Fruit fly (Drosophila melanogaster) whole organism, embryonic: ENCODE data around the gene Tbc1d22.

Experiments used
- Abd-B ChIP-seq: fragments of 200-800 bp; sonication (Bioruptor generic); optimal IDR thresholded peaks from 2 replicates; lab custom pipeline; 2018; ENCODE audit warnings: missing biosample characterization, mild to moderate bottlenecking, missing genetic modification characterization, moderate library complexity
- BtbVII ChIP-seq: fragments of 200-800 bp; sonication (Bioruptor generic); optimal IDR thresholded peaks from 3 replicates; lab custom pipeline; 2017; ENCODE audit warnings: missing biosample characterization, mild to moderate bottlenecking, missing genetic modification characterization
- Bteb2 ChIP-seq: fragments of 200-800 bp; sonication (Bioruptor generic); optimal IDR thresholded peaks from 2 replicates; lab custom pipeline; 2016; ENCODE audit warnings: missing biosample characterization, missing genetic modification characterization
- CG10267 ChIP-seq: fragments of 200-800 bp; sonication (Bioruptor generic); optimal IDR thresholded peaks from 2 replicates; lab custom pipeline; 2018; ENCODE audit warnings: missing biosample characterization, mild to moderate bottlenecking, missing genetic modification characterization, moderate library complexity
- CG10462 ChIP-seq: fragments of 200-800 bp; sonication (Bioruptor generic); optimal IDR thresholded peaks from 2 replicates; lab custom pipeline; 2016; ENCODE audit warnings: missing biosample characterization, missing genetic modification characterization
- CG11695 ChIP-seq: fragments of 200-800 bp; sonication (Bioruptor generic); IDR thresholded peaks from 3 replicates; pipeline ENCODE4 v1.3.6; 2022; ENCODE audit warnings: missing biosample characterization, missing genetic modification characterization
- CG13296 ChIP-seq: fragments of 200-800 bp; sonication (Bioruptor generic); optimal IDR thresholded peaks from 3 replicates; lab custom pipeline; 2018; ENCODE audit warnings: missing biosample characterization, mild to moderate bottlenecking, missing genetic modification characterization
- CG1529 ChIP-seq: fragments of 200-800 bp; sonication (Bioruptor generic); optimal IDR thresholded peaks from 3 replicates; lab custom pipeline; 2018; ENCODE audit warnings: missing biosample characterization, missing genetic modification characterization
- CG1647 ChIP-seq: fragments of 200-800 bp; sonication (Bioruptor generic); optimal IDR thresholded peaks from 3 replicates; lab custom pipeline; 2016; ENCODE audit warnings: missing biosample characterization, missing genetic modification characterization
- CG17912 ChIP-seq: fragments of 200-800 bp; sonication (Bioruptor generic); optimal IDR thresholded peaks from 2 replicates; lab custom pipeline; 2018; ENCODE audit warnings: missing biosample characterization, mild to moderate bottlenecking, missing genetic modification characterization
- CG32767 ChIP-seq: fragments of 200-800 bp; sonication (Bioruptor generic); IDR thresholded peaks from 2 replicates; pipeline ENCODE4 v1.3.6; 2022; ENCODE audit warnings: missing biosample characterization, missing genetic modification characterization
- CG33557 ChIP-seq: fragments of 200-800 bp; sonication (Bioruptor generic); optimal IDR thresholded peaks from 2 replicates; lab custom pipeline; 2019; ENCODE audit warnings: missing biosample characterization, mild to moderate bottlenecking, missing genetic modification characterization, moderate library complexity
- CG3407 ChIP-seq: fragments of 200-800 bp; sonication (Bioruptor generic); optimal IDR thresholded peaks from 2 replicates; lab custom pipeline; 2018; ENCODE audit warnings: missing biosample characterization, mild to moderate bottlenecking, missing genetic modification characterization
- CG4328 ChIP-seq: fragments of 200-800 bp; sonication (Bioruptor generic); optimal IDR thresholded peaks from 3 replicates; lab custom pipeline; 2017; ENCODE audit warnings: missing biosample characterization, missing genetic modification reagents, missing genetic modification characterization
- CG4404 ChIP-seq: fragments of 200-800 bp; sonication (Bioruptor generic); IDR thresholded peaks from 2 replicates; pipeline ENCODE4 v1.3.6; 2022; ENCODE audit warnings: missing biosample characterization, missing genetic modification characterization
- CG6654 ChIP-seq: fragments of 200-800 bp; sonication (Bioruptor generic); optimal IDR thresholded peaks from 2 replicates; lab custom pipeline; 2017; ENCODE audit warnings: missing biosample characterization, mild to moderate bottlenecking, missing genetic modification characterization
- CG6813 ChIP-seq: fragments of 200-800 bp; sonication (Bioruptor generic); optimal IDR thresholded peaks from 2 replicates; lab custom pipeline; 2017; ENCODE audit warnings: missing biosample characterization, missing genetic modification characterization, mild to moderate bottlenecking, moderate library complexity, missing genetic modification reagents
- CG8290 ChIP-seq, 3 experiments: fragments of 200-800 bp; sonication (Bioruptor generic); optimal IDR thresholded peaks; 2 replicates each; lab custom pipeline; 2016 to 2019; ENCODE audit warnings: missing biosample characterization in 3 of 3, missing genetic modification characterization in 3 of 3, mild to moderate bottlenecking in 2 of 3, moderate library complexity in 1 of 3
- CG8478 ChIP-seq: fragments of >200 bp; optimal IDR thresholded peaks from 2 replicates; lab custom pipeline; 2018
- CG9437 ChIP-seq: fragments of 200-800 bp; sonication (Bioruptor generic); optimal IDR thresholded peaks from 2 replicates; lab custom pipeline; 2018; ENCODE audit warnings: missing biosample characterization, mild to moderate bottlenecking, missing genetic modification characterization
- CG9727 ChIP-seq: fragments of 200-800 bp; sonication (Bioruptor generic); optimal IDR thresholded peaks from 3 replicates; lab custom pipeline; 2017; ENCODE audit warnings: missing biosample characterization, mild to moderate bottlenecking, missing genetic modification characterization
- D19A ChIP-seq: fragments of 200-800 bp; optimal IDR thresholded peaks from 3 replicates; lab custom pipeline; 2019; ENCODE audit warnings: missing biosample characterization, mild to moderate bottlenecking, missing genetic modification characterization, moderate library complexity
- Dek ChIP-seq: fragments of 200-800 bp; sonication (Bioruptor generic); optimal IDR thresholded peaks from 3 replicates; lab custom pipeline; 2019; ENCODE audit warnings: missing biosample characterization, mild to moderate bottlenecking, missing genetic modification characterization, moderate library complexity
- Drgx ChIP-seq: fragments of 200-800 bp; sonication (Bioruptor generic); IDR thresholded peaks from 2 replicates; pipeline ENCODE4 v1.3.6; 2022; ENCODE audit warnings: missing biosample characterization, missing genetic modification characterization
- ERR ChIP-seq: fragments of 200-800 bp; sonication (Bioruptor generic); optimal IDR thresholded peaks from 2 replicates; lab custom pipeline; 2016; ENCODE audit warnings: missing biosample characterization, missing genetic modification characterization
- MESR4 ChIP-seq: fragments of 200-800 bp; sonication (Bioruptor generic); optimal IDR thresholded peaks from 2 replicates; lab custom pipeline; 2018; ENCODE audit warnings: missing biosample characterization, mild to moderate bottlenecking, missing genetic modification characterization, moderate library complexity
- Oli ChIP-seq: fragments of 200-800 bp; sonication (Bioruptor generic); optimal IDR thresholded peaks from 2 replicates; lab custom pipeline; 2018; ENCODE audit warnings: missing biosample characterization, mild to moderate bottlenecking, missing genetic modification characterization, moderate library complexity
- PHDP ChIP-seq: fragments of 200-800 bp; sonication (Bioruptor generic); optimal IDR thresholded peaks from 3 replicates; lab custom pipeline; 2018; ENCODE audit warnings: missing biosample characterization, mild to moderate bottlenecking, missing genetic modification characterization, moderate library complexity
- chn ChIP-seq: fragments of 200-800 bp; sonication (Bioruptor generic); optimal IDR thresholded peaks from 2 replicates; lab custom pipeline; 2016; ENCODE audit warnings: missing biosample characterization, missing genetic modification characterization
- cwo ChIP-seq: fragments of 200-800 bp; sonication (Bioruptor generic); optimal IDR thresholded peaks from 3 replicates; lab custom pipeline; 2017; ENCODE audit warnings: missing biosample characterization, missing genetic modification characterization, mild to moderate bottlenecking, moderate library complexity, missing genetic modification reagents
- en ChIP-seq: fragments of 200-800 bp; sonication (Bioruptor generic); optimal IDR thresholded peaks from 2 replicates; lab custom pipeline; 2016; ENCODE audit warnings: missing biosample characterization, missing genetic modification characterization
- gce ChIP-seq: fragments of 200-800 bp; sonication (Bioruptor generic); IDR thresholded peaks from 3 replicates; pipeline ENCODE4 v1.3.6; 2022; ENCODE audit warnings: missing biosample characterization, missing genetic modification characterization
- h ChIP-seq: fragments of >200 bp; optimal IDR thresholded peaks from 2 replicates; lab custom pipeline; 2017
- hkb ChIP-seq, 2 experiments: fragments of 200-800 bp in 1 of 2; fragments of >200 bp in 1 of 2; sonication (Bioruptor generic) in 1 of 2; IDR thresholded peaks in 1 of 2; optimal IDR thresholded peaks in 1 of 2; 2 replicates each; pipeline versions ENCODE4 v1.3.6 to Lab custom; 2017 to 2022; ENCODE audit warnings: missing biosample characterization in 1 of 2, missing genetic modification characterization in 1 of 2
- jumu ChIP-seq: fragments of 200-800 bp; sonication (Bioruptor generic); optimal IDR thresholded peaks from 3 replicates; lab custom pipeline; 2016; ENCODE audit warnings: missing biosample characterization, missing genetic modification characterization
- klu ChIP-seq: fragments of 200-800 bp; sonication (Bioruptor generic); IDR thresholded peaks from 2 replicates; pipeline ENCODE4 v1.3.6; 2022; ENCODE audit warnings: missing biosample characterization, missing genetic modification characterization
- lbe ChIP-seq: fragments of 200-800 bp; sonication (Bioruptor generic); optimal IDR thresholded peaks from 2 replicates; lab custom pipeline; 2016; ENCODE audit warnings: missing biosample characterization, mild to moderate bottlenecking, missing genetic modification characterization
- lola ChIP-seq, 3 experiments: fragments of >200 bp in 2 of 3; fragments of 200-800 bp in 1 of 3; sonication (Bioruptor generic) in 1 of 3; optimal IDR thresholded peaks; 2 replicates each; lab custom pipeline; 2017 to 2019; ENCODE audit warnings: missing biosample characterization in 3 of 3, missing genetic modification characterization in 3 of 3, mild to moderate bottlenecking in 1 of 3, moderate library complexity in 1 of 3
- odd ChIP-seq: fragments of 200-800 bp; sonication (Bioruptor generic); optimal IDR thresholded peaks from 2 replicates; lab custom pipeline; 2017; ENCODE audit warnings: missing biosample characterization, mild to moderate bottlenecking, missing genetic modification characterization
- onecut ChIP-seq: fragments of 200-800 bp; sonication (Bioruptor generic); IDR thresholded peaks from 2 replicates; pipeline ENCODE4 v1.3.6; 2022; ENCODE audit warnings: missing biosample characterization, missing genetic modification characterization
- p53 ChIP-seq: fragments of 200-800 bp; sonication (Bioruptor generic); optimal IDR thresholded peaks from 2 replicates; lab custom pipeline; 2016; ENCODE audit warnings: missing biosample characterization, missing genetic modification characterization
- phol ChIP-seq: fragments of 200-800 bp; sonication (Bioruptor generic); optimal IDR thresholded peaks from 3 replicates; lab custom pipeline; 2018; ENCODE audit warnings: missing biosample characterization, mild to moderate bottlenecking, missing genetic modification characterization, moderate library complexity
- pum ChIP-seq: fragments of 200-800 bp; sonication (Bioruptor generic); optimal IDR thresholded peaks from 2 replicates; lab custom pipeline; 2016; ENCODE audit warnings: missing biosample characterization, missing genetic modification characterization
- seq ChIP-seq: fragments of 200-800 bp; sonication (Bioruptor generic); IDR thresholded peaks from 2 replicates; pipeline ENCODE4 v1.3.6; 2022; ENCODE audit warnings: missing biosample characterization, missing genetic modification characterization
- stwl ChIP-seq: fragments of 200-800 bp; sonication (Bioruptor generic); optimal IDR thresholded peaks from 3 replicates; lab custom pipeline; 2018; ENCODE audit warnings: missing biosample characterization, mild to moderate bottlenecking, missing genetic modification characterization, moderate library complexity
- tgo ChIP-seq: fragments of 200-800 bp; sonication (Bioruptor generic); IDR thresholded peaks from 3 replicates; pipeline ENCODE4 v1.3.6; 2022; ENCODE audit warnings: missing biosample characterization, missing genetic modification characterization
- tio ChIP-seq: fragments of 200-800 bp; sonication (Bioruptor generic); optimal IDR thresholded peaks from 2 replicates; lab custom pipeline; 2017; ENCODE audit warnings: missing biosample characterization, missing genetic modification characterization, inconsistent platforms
- unpg ChIP-seq: fragments of 200-800 bp; sonication (Bioruptor generic); optimal IDR thresholded peaks from 3 replicates; lab custom pipeline; 2018; ENCODE audit warnings: missing biosample characterization, mild to moderate bottlenecking, missing genetic modification characterization, moderate library complexity

Tbc1d22 gene

dm6 chr3R:21111964-21112740 is 10.2 kb downstream of the Tbc1d22 start (continued):
- TF ChIP-seq CG10462 (GFP tag; lab: Kevin White, UChicago) (peak; percentile 9), BtbVII (GFP tag; lab: Kevin White, UChicago) (no peak), CG8478 (lab: Kevin White, UChicago) (no peak), seq (peak; percentile 38; the same call in 1 of the 2 replicates), chn (GFP tag; lab: Kevin White, UChicago) (peak; percentile 19), unpg (GFP tag; lab: Kevin White, UChicago) (peak; percentile 24), CG11695 (GFP tag; lab: Robert Waterston, UW) (peak; percentile 29; the same call in 1 of the 3 replicates), odd (GFP tag; lab: Kevin White, UChicago) (peak; percentile 14), cwo (no peak), klu (GFP tag; lab: Robert Waterston, UW) (no peak), CG9727 (no peak), Drgx (peak; percentile 19; the same call in 1 of the 2 replicates), lola (GFP tag; optimal IDR thresholded peaks at IDR 0.05; lab: Kevin White, UChicago) (no peak), tgo (GFP tag; lab: Robert Waterston, UW) (peak; percentile 24; the same call in 1 of the 3 replicates), CG10267 (no peak), hkb (optimal IDR thresholded peaks at IDR 0.05; lab: Kevin White, UChicago) (no peak), hkb (GFP tag; IDR thresholded peaks at IDR 0.05; lab: Robert Waterston, UW) (peak; percentile 50; the same call in 1 of the 2 replicates), pum (GFP tag; lab: Kevin White, UChicago) (no peak), CG3407 (no peak), lbe (no peak), CG6813 (GFP tag; lab: Kevin White, UChicago) (peak; percentile 3), CG4404 (GFP tag; lab: Robert Waterston, UW) (no peak), CG8290 (GFP tag; optimal IDR thresholded peaks at IDR 0.05; lab: Kevin White, UChicago) (peak; percentile 50), CG8290 (tag; optimal IDR thresholded peaks at IDR 0.05; lab: Kevin White, UChicago) (no peak), CG1529 (GFP tag; lab: Kevin White, UChicago) (peak; percentile 32), CG6654 (GFP tag; lab: Kevin White, UChicago) (no peak), CG9437 (no peak), stwl (no peak), phol (tag; lab: Kevin White, UChicago) (peak; percentile 42), h (lab: Kevin White, UChicago) (no peak), CG1647 (GFP tag; lab: Kevin White, UChicago) (no peak), Dek (tag; lab: Kevin White, UChicago) (peak; percentile 23), CG33557 (no peak), MESR4 (no peak), jumu (GFP tag; lab: Kevin White, UChicago) (no peak), gce (0 out of 3 replicates have a peak, but pooled peaks have one; percentile 42), en (GFP tag; lab: Kevin White, UChicago) (no peak), Abd-B (GFP tag; lab: Kevin White, UChicago) (peak; percentile 39), p53 (no peak), Bteb2 (GFP tag; lab: Kevin White, UChicago) (peak; percentile 15), CG32767 (GFP tag; lab: Robert Waterston, UW) (no peak), ERR (GFP tag; lab: Kevin White, UChicago) (no peak), CG17912 (GFP tag; lab: Kevin White, UChicago) (no peak), CG13296 (GFP tag; lab: Kevin White, UChicago) (no peak), PHDP (tag; lab: Kevin White, UChicago) (peak; percentile 61), onecut (GFP tag; lab: Robert Waterston, UW) (no peak; the same call in 1 of the 2 replicates), CG4328 (peak; percentile 2), tio (no peak), D19A (no peak), Oli (tag; lab: Kevin White, UChicago) (peak; percentile 67)
